Worm (Caenorhabditis elegans) whole organism, L2 larva: ENCODE results near the gene rpl-37.

Experiments used
- gmeb-1 ChIP-seq: fragments of 150-350 bp; optimal IDR thresholded peaks from 2 replicates; lab custom pipeline; 2014; ENCODE audit warnings: missing biosample characterization, missing genetic modification characterization
- ztf-4 ChIP-seq: fragments of 150-350 bp; optimal IDR thresholded peaks from 2 replicates; lab custom pipeline; 2014; ENCODE audit warnings: missing biosample characterization, missing genetic modification characterization

- TF ChIP-seq ztf-4 (tag; lab: Kevin White, UChicago) (no peak), gmeb-1 (tag; lab: Kevin White, UChicago) (no peak)
Measured at ce11 chrIII:3504239-3504638, 24.2 kb upstream of the rpl-37 start.
